Worm (Caenorhabditis elegans) whole organism, young adult: ENCODE results near the gene grl-25.
A peak's percentile ranks its signal among the peaks of the same experiment; 100 is the strongest.

Source experiments
- B0019.2 ChIP-seq: fragments of 200-800 bp; sonication (Bioruptor generic); conservative IDR thresholded peaks from 2 replicates; pipeline ENCODE4 v1.3.6; 2022; ENCODE audit warnings: missing genetic modification reagents, missing genetic modification characterization, missing compliant biosample characterization
- B0336.3 ChIP-seq: fragments of 200-800 bp; sonication (Bioruptor generic); IDR thresholded peaks from 2 replicates; pipeline ENCODE4 v1.3.6; 2022; ENCODE audit warnings: missing genetic modification characterization, missing compliant biosample characterization
- C06A6.2 ChIP-seq: fragments of 200-800 bp; sonication (Bioruptor generic); conservative IDR thresholded peaks from 2 replicates; pipeline ENCODE4 v1.3.6; 2022; ENCODE audit warnings: missing genetic modification characterization, missing compliant biosample characterization
- D2030.7 ChIP-seq: fragments of 200-800 bp; sonication (Bioruptor generic); IDR thresholded peaks from 2 replicates; pipeline ENCODE4 v1.3.6; 2022; ENCODE audit warnings: missing genetic modification reagents, missing genetic modification characterization, missing compliant biosample characterization
- F10E7.11 ChIP-seq: sonication (generic microtip); optimal IDR thresholded peaks from 2 replicates; lab custom pipeline; 2017; ENCODE audit warnings: mild to moderate bottlenecking, missing genetic modification characterization, moderate library complexity, missing compliant biosample characterization
- F22D6.2 ChIP-seq: sonication (generic microtip); optimal IDR thresholded peaks from 2 replicates; lab custom pipeline; 2016; ENCODE audit warnings: mild to moderate bottlenecking, missing genetic modification characterization, missing compliant biosample characterization
- F39B2.1 ChIP-seq: fragments of 200-800 bp; sonication (Bioruptor generic); IDR thresholded peaks from 2 replicates; pipeline ENCODE4 v1.3.6; 2022; ENCODE audit warnings: missing genetic modification reagents, missing genetic modification characterization, missing compliant biosample characterization
- K11D2.4 ChIP-seq: fragments of 200-800 bp; sonication (Bioruptor generic); IDR thresholded peaks from 2 replicates; pipeline ENCODE4 v1.3.6; 2022; ENCODE audit warnings: missing genetic modification reagents, missing genetic modification characterization, missing compliant biosample characterization
- T07F8.4 ChIP-seq: sonication (generic microtip); optimal IDR thresholded peaks from 2 replicates; lab custom pipeline; 2016; ENCODE audit warnings: mild to moderate bottlenecking, missing genetic modification characterization, moderate library complexity, missing compliant biosample characterization
- T26A5.8 ChIP-seq: sonication (generic microtip); optimal IDR thresholded peaks from 2 replicates; lab custom pipeline; 2016; ENCODE audit warnings: missing genetic modification characterization, missing compliant biosample characterization
- Y56A3A.18 ChIP-seq: fragments of 200-800 bp; sonication (Bioruptor generic); IDR thresholded peaks from 2 replicates; pipeline ENCODE4 v1.3.6; 2022; ENCODE audit warnings: missing genetic modification reagents, missing genetic modification characterization, missing compliant biosample characterization
- akir-1 ChIP-seq: fragments of 200-800 bp; sonication (Bioruptor generic); optimal IDR thresholded peaks from 2 replicates; lab custom pipeline; 2018; ENCODE audit warnings: mild to moderate bottlenecking, missing genetic modification characterization, moderate library complexity, missing compliant biosample characterization
- aptf-2 ChIP-seq: fragments of 200-800 bp; sonication (Bioruptor generic); conservative IDR thresholded peaks from 2 replicates; pipeline ENCODE4 v1.3.6; 2022; ENCODE audit warnings: missing genetic modification reagents, missing genetic modification characterization, missing compliant biosample characterization
- attf-3 ChIP-seq: fragments of 200-800 bp; sonication (Bioruptor generic); conservative IDR thresholded peaks from 2 replicates; pipeline ENCODE4 v1.3.6; 2022; ENCODE audit warnings: missing genetic modification reagents, missing genetic modification characterization, missing compliant biosample characterization
- bed-1 ChIP-seq: fragments of 200-800 bp; sonication (Bioruptor generic); IDR thresholded peaks from 2 replicates; pipeline ENCODE4 v1.3.6; 2022; ENCODE audit warnings: missing genetic modification reagents, missing genetic modification characterization, missing compliant biosample characterization
- cebp-1 ChIP-seq, 2 experiments: fragments of 200-800 bp in 1 of 2; sonication (Bioruptor generic) in 1 of 2; sonication (generic microtip) in 1 of 2; IDR thresholded peaks in 1 of 2; optimal IDR thresholded peaks in 1 of 2; 2 replicates each; pipeline versions ENCODE4 v1.3.6 to Lab custom; 2017 to 2022; ENCODE audit warnings: missing compliant biosample characterization in 2 of 2, missing genetic modification characterization in 2 of 2, mild to moderate bottlenecking in 1 of 2, missing genetic modification reagents in 1 of 2, moderate library complexity in 1 of 2
- cebp-2 ChIP-seq: fragments of 200-800 bp; sonication (Bioruptor generic); IDR thresholded peaks from 2 replicates; pipeline ENCODE4 v1.3.6; 2022; ENCODE audit warnings: missing genetic modification characterization, missing compliant biosample characterization
- ceh-58 ChIP-seq: fragments of 200-800 bp; sonication (Bioruptor generic); IDR thresholded peaks from 2 replicates; pipeline ENCODE4 v1.3.6; 2022; ENCODE audit warnings: missing genetic modification characterization, missing compliant biosample characterization
- chd-7 ChIP-seq: sonication (generic microtip); optimal IDR thresholded peaks from 2 replicates; lab custom pipeline; 2016; ENCODE audit warnings: mild to moderate bottlenecking, missing genetic modification characterization, moderate library complexity, missing compliant biosample characterization
- dpl-1 ChIP-seq: fragments of 150-350 bp; optimal IDR thresholded peaks from 2 replicates; lab custom pipeline; 2014; ENCODE audit warnings: missing biosample characterization, missing genetic modification reagents, missing genetic modification characterization
- efl-1 ChIP-seq: fragments of 150-350 bp; optimal IDR thresholded peaks from 2 replicates; lab custom pipeline; 2014; ENCODE audit warnings: missing biosample characterization, missing genetic modification reagents, missing genetic modification characterization
- egl-18 ChIP-seq: fragments of 200-800 bp; sonication (Bioruptor generic); IDR thresholded peaks from 2 replicates; pipeline ENCODE4 v1.3.6; 2022; ENCODE audit warnings: missing genetic modification reagents, missing genetic modification characterization, missing compliant biosample characterization
- egl-44 ChIP-seq: fragments of 200-800 bp; sonication (Bioruptor generic); IDR thresholded peaks from 2 replicates; pipeline ENCODE4 v1.3.6; 2022; ENCODE audit warnings: missing genetic modification reagents, missing genetic modification characterization, missing compliant biosample characterization
- ets-4 ChIP-seq: fragments of 200-800 bp; sonication (Bioruptor generic); optimal IDR thresholded peaks from 2 replicates; lab custom pipeline; 2018; ENCODE audit warnings: mild to moderate bottlenecking, missing genetic modification characterization, missing compliant biosample characterization
- hlh-26 ChIP-seq: fragments of 200-800 bp; sonication (Bioruptor generic); conservative IDR thresholded peaks from 2 replicates; pipeline ENCODE4 v1.3.6; 2022; ENCODE audit warnings: missing genetic modification reagents, missing genetic modification characterization, missing compliant biosample characterization
- let-526 ChIP-seq: fragments of 200-800 bp; sonication (Bioruptor generic); IDR thresholded peaks from 2 replicates; pipeline ENCODE4 v1.3.6; 2022; ENCODE audit warnings: missing genetic modification reagents, missing genetic modification characterization, missing compliant biosample characterization
- lin-26 ChIP-seq: fragments of 200-800 bp; sonication (Bioruptor generic); IDR thresholded peaks from 2 replicates; pipeline ENCODE4 v1.3.6; 2022; ENCODE audit warnings: missing genetic modification reagents, missing genetic modification characterization, missing compliant biosample characterization
- lin-35 ChIP-seq, 3 experiments: fragments of 150-350 bp in 2 of 3; sonication (generic microtip) in 1 of 3; optimal IDR thresholded peaks; 2 replicates each; lab custom pipeline; 2014 to 2018; ENCODE audit warnings: missing biosample characterization in 3 of 3, missing genetic modification characterization in 3 of 3, missing genetic modification reagents in 3 of 3
- lin-40 ChIP-seq: sonication (generic microtip); optimal IDR thresholded peaks from 2 replicates; lab custom pipeline; 2016; ENCODE audit warnings: missing genetic modification characterization, mild to moderate bottlenecking, missing compliant biosample characterization, missing genotype, missing genetic modification reagents
- lin-54 ChIP-seq: fragments of 200-800 bp; sonication (Bioruptor generic); optimal IDR thresholded peaks from 2 replicates; lab custom pipeline; 2018; ENCODE audit warnings: mild to moderate bottlenecking, missing genetic modification characterization, missing compliant biosample characterization
- lir-1 ChIP-seq: fragments of 200-800 bp; sonication (Bioruptor generic); conservative IDR thresholded peaks from 2 replicates; pipeline ENCODE4 v1.3.6; 2022; ENCODE audit warnings: missing genetic modification reagents, missing genetic modification characterization, missing compliant biosample characterization
- lsl-1 ChIP-seq: fragments of 200-800 bp; sonication (Bioruptor generic); optimal IDR thresholded peaks from 2 replicates; lab custom pipeline; 2018; ENCODE audit warnings: mild to moderate bottlenecking, missing genetic modification characterization, moderate library complexity, missing compliant biosample characterization
- madf-3 ChIP-seq: fragments of 200-800 bp; sonication (Bioruptor generic); IDR thresholded peaks from 2 replicates; pipeline ENCODE4 v1.3.6; 2022; ENCODE audit warnings: missing genetic modification reagents, missing genetic modification characterization, missing compliant biosample characterization
- madf-6 ChIP-seq: fragments of 200-800 bp; sonication (Bioruptor generic); IDR thresholded peaks from 2 replicates; pipeline ENCODE4 v1.3.6; 2022; ENCODE audit warnings: missing genetic modification reagents, missing genetic modification characterization, missing compliant biosample characterization
- madf-8 ChIP-seq: fragments of 200-800 bp; sonication (Bioruptor generic); conservative IDR thresholded peaks from 2 replicates; pipeline ENCODE4 v1.3.6; 2022; ENCODE audit warnings: missing genetic modification reagents, missing genetic modification characterization, missing compliant biosample characterization
- mxl-1 ChIP-seq: sonication (generic microtip); optimal IDR thresholded peaks from 2 replicates; lab custom pipeline; 2016; ENCODE audit warnings: missing genetic modification characterization, missing compliant biosample characterization
- nfyb-1 ChIP-seq: fragments of 200-800 bp; sonication (Bioruptor generic); IDR thresholded peaks from 2 replicates; pipeline ENCODE4 v1.3.6; 2022; ENCODE audit warnings: missing genetic modification reagents, missing genetic modification characterization, missing compliant biosample characterization
- nhr-90 ChIP-seq: sonication (generic microtip); optimal IDR thresholded peaks from 2 replicates; lab custom pipeline; 2016; ENCODE audit warnings: missing genotype, mild to moderate bottlenecking, missing genetic modification characterization, missing compliant biosample characterization
- sdz-38 ChIP-seq: sonication (generic microtip); optimal IDR thresholded peaks from 2 replicates; lab custom pipeline; 2016; ENCODE audit warnings: missing genotype, missing genetic modification characterization, missing compliant biosample characterization
- snpc-1.3 ChIP-seq: sonication (generic microtip); optimal IDR thresholded peaks from 2 replicates; lab custom pipeline; 2017; ENCODE audit warnings: missing genetic modification characterization, mild to moderate bottlenecking, missing compliant biosample characterization, antibody characterized with exemption, moderate library complexity, missing genotype, missing genetic modification reagents; ENCODE audit not compliant: insufficient read depth
- snpc-3.4 ChIP-seq: sonication (generic microtip); optimal IDR thresholded peaks from 2 replicates; lab custom pipeline; 2017; ENCODE audit warnings: missing genetic modification characterization, mild to moderate bottlenecking, missing compliant biosample characterization, antibody characterized with exemption, moderate library complexity, missing genotype, missing genetic modification reagents
- sptf-2 ChIP-seq: fragments of 200-800 bp; sonication (Bioruptor generic); optimal IDR thresholded peaks from 2 replicates; lab custom pipeline; 2018; ENCODE audit warnings: mild to moderate bottlenecking, missing genetic modification characterization, missing compliant biosample characterization
- tbx-9 ChIP-seq: sonication (generic microtip); optimal IDR thresholded peaks from 2 replicates; lab custom pipeline; 2016; ENCODE audit warnings: borderline replicate concordance, missing genetic modification characterization, inconsistent platforms, missing compliant biosample characterization
- unc-62 ChIP-seq: fragments of 150-350 bp; optimal IDR thresholded peaks from 2 replicates; lab custom pipeline; 2014; ENCODE audit warnings: missing biosample characterization, missing genetic modification reagents, missing genetic modification characterization
- ztf-26 ChIP-seq: sonication (generic microtip); optimal IDR thresholded peaks from 2 replicates; lab custom pipeline; 2017; ENCODE audit warnings: missing genetic modification characterization, missing compliant biosample characterization
- ztf-6 ChIP-seq: fragments of 200-800 bp; sonication (Bioruptor generic); IDR thresholded peaks from 2 replicates; pipeline ENCODE4 v1.3.6; 2022; ENCODE audit warnings: missing genetic modification reagents, missing genetic modification characterization, missing compliant biosample characterization

grl-25 gene

DNA sequence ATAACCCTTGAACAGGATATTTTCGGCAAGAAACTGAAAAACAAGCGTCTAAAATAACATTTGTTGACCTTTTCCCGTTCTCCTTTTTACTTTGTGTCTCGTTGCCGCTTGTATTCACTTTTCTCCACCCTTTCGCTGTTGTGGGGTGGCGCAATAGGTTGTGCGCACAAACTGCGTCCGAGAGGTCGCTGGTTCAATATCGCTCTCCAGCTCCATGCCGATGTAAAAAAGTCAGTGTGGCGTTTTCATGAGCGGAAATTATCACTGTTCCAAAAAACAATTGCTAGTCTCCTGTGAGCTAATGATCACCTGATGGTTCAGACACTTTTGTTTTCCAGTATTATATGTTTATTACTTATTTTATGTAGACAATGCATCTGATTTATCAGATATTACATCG, 24.5 kb upstream of the grl-25 start (continued):
- no peak for TF ChIP-seq lin-26 (GFP tag; lab: Robert Waterston, UW)
- TF ChIP-seq lin-40 (tag; lab: Kevin White, UChicago) = peak; percentile 79
- TF ChIP-seq lsl-1 (GFP tag; lab: Kevin White, UChicago) = peak; percentile 60
- no peak for TF ChIP-seq attf-3 (GFP tag; lab: Robert Waterston, UW)
- no peak; the same call in 1 of the 2 replicates for TF ChIP-seq K11D2.4 (GFP tag; lab: Robert Waterston, UW)
- TF ChIP-seq egl-44 = 0 out of 2 replicates have a peak, but pooled peaks have one; percentile 37
- peak; percentile 36 for TF ChIP-seq T26A5.8 (tag; lab: Kevin White, UChicago)
- TF ChIP-seq mxl-1 = peak; percentile 67
- TF ChIP-seq hlh-26 (GFP tag; lab: Robert Waterston, UW) = no peak
- peak; percentile 68; the same call in 1 of the 2 replicates for TF ChIP-seq let-526 (GFP tag; lab: Robert Waterston, UW)
- 0 out of 2 replicates have a peak, but pooled peaks have one; percentile 24 for TF ChIP-seq madf-8 (GFP tag; lab: Robert Waterston, UW)
- 0 out of 2 replicates have a peak, but pooled peaks have one; percentile 73 for TF ChIP-seq bed-1 (GFP tag; lab: Robert Waterston, UW)
- peak; percentile 72 for TF ChIP-seq snpc-1.3
- no peak for TF ChIP-seq egl-18 (GFP tag; lab: Robert Waterston, UW)
- TF ChIP-seq madf-3 (GFP tag; lab: Robert Waterston, UW) = 0 out of 2 replicates have a peak, but pooled peaks have one; percentile 14
- TF ChIP-seq F10E7.11 = peak; percentile 24
- 0 out of 2 replicates have a peak, but pooled peaks have one; percentile 32 for TF ChIP-seq aptf-2 (GFP tag; lab: Robert Waterston, UW)
- TF ChIP-seq T07F8.4 (tag; lab: Kevin White, UChicago) = peak; percentile 70
- TF ChIP-seq F39B2.1 = no peak
- peak in 1 of 3 experiments; percentile 61 for TF ChIP-seq lin-35 (GFP tag; optimal IDR thresholded peaks at IDR 0.05; lab: Kevin White, UChicago)
- no peak for TF ChIP-seq ceh-58 (GFP tag; lab: Robert Waterston, UW)
- no peak for TF ChIP-seq tbx-9 (tag; lab: Kevin White, UChicago)
- 0 out of 2 replicates have a peak, but pooled peaks have one; percentile 34 for TF ChIP-seq B0019.2 (GFP tag; lab: Robert Waterston, UW)
- TF ChIP-seq ztf-26 (tag; lab: Kevin White, UChicago) = no peak
- no peak for TF ChIP-seq madf-6 (GFP tag; lab: Robert Waterston, UW)
- TF ChIP-seq unc-62 = no peak
- TF ChIP-seq lin-54 (GFP tag; lab: Kevin White, UChicago) = no peak
- no peak for TF ChIP-seq dpl-1 (GFP tag; lab: Kevin White, UChicago)
- no peak for TF ChIP-seq cebp-2 (GFP tag; lab: Robert Waterston, UW)
- 0 out of 2 replicates have a peak, but pooled peaks have one; percentile 47 for TF ChIP-seq cebp-1 (GFP tag; IDR thresholded peaks at IDR 0.05; lab: Robert Waterston, UW)
- TF ChIP-seq cebp-1 (tag; optimal IDR thresholded peaks at IDR 0.05; lab: Kevin White, UChicago) = no peak
- TF ChIP-seq sdz-38 (tag; lab: Kevin White, UChicago) = no peak
- TF ChIP-seq snpc-3.4 (tag; lab: Kevin White, UChicago) = peak; percentile 52
- TF ChIP-seq nfyb-1 (GFP tag; lab: Robert Waterston, UW) = no peak
- TF ChIP-seq lir-1 (GFP tag; lab: Robert Waterston, UW) = 0 out of 2 replicates have a peak, but pooled peaks have one; percentile 58
- TF ChIP-seq ztf-6 = no peak; the same call in 1 of the 2 replicates
- TF ChIP-seq akir-1 = peak; percentile 68
- peak; percentile 39 for TF ChIP-seq efl-1 (GFP tag; lab: Kevin White, UChicago)
- TF ChIP-seq sptf-2 (GFP tag; lab: Kevin White, UChicago) = peak; percentile 78
- peak; percentile 89 for TF ChIP-seq nhr-90
- TF ChIP-seq ets-4 (GFP tag; lab: Kevin White, UChicago) = peak; percentile 57
- no peak for TF ChIP-seq C06A6.2 (GFP tag; lab: Robert Waterston, UW)
- TF ChIP-seq B0336.3 (GFP tag; lab: Robert Waterston, UW) = no peak
- TF ChIP-seq chd-7 (tag; lab: Kevin White, UChicago) = no peak
- TF ChIP-seq Y56A3A.18 (GFP tag; lab: Robert Waterston, UW) = 0 out of 2 replicates have a peak, but pooled peaks have one; percentile 43
- peak; percentile 80 for TF ChIP-seq D2030.7
- TF ChIP-seq F22D6.2 (tag; lab: Kevin White, UChicago) = peak; percentile 36
